Fruit fly (Drosophila melanogaster): Measurements from ENCODE around the gene CG10646.

CG10646 gene

DNA sequence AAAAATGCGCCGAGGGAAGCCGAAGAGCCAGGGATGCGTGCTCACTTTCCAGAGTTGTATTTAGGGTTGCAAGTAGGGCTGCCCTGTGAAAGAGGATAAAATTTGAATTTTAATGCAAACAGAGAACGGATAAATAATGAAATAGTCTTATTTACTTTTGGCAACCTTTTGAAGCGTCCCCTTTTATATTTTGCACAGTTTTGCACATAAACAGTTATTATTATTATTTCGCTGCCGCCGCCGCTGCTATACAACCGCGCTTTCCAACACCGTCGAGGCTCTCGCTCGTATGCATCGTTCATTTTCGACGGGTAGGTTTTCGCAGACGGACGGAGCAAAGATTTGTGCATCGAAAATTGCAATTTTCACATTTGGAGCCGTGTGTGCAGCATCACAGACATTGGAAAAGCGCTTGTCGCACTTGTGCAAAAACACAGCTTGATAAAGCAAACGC is 11.1 kb upstream of the CG10646 start, which contains the start of the genes sti and tral (continued):
- TF ChIP-seq CG30431 (GFP tag; optimal IDR thresholded peaks at IDR 0.05), result peak; percentile 83
- TF ChIP-seq sens-2 (GFP tag; IDR thresholded peaks at IDR 0.05), result peak; percentile 21; the same call in 1 of the 2 replicates
- TF ChIP-seq wek (GFP tag; optimal IDR thresholded peaks at IDR 0.05), result peak; percentile 1
- TF ChIP-seq lilli (GFP tag; optimal IDR thresholded peaks at IDR 0.05), result peak; percentile 97
- peak; percentile 84 for TF ChIP-seq Bdp1 (GFP tag; optimal IDR thresholded peaks at IDR 0.05)
- peak; percentile 77 for TF ChIP-seq Sox100B (GFP tag; optimal IDR thresholded peaks at IDR 0.05)
- TF ChIP-seq trem (tag; optimal IDR thresholded peaks at IDR 0.05), result peak; percentile 97
- peak; percentile 0 for TF ChIP-seq Sry-β (GFP tag; optimal IDR thresholded peaks at IDR 0.05)
- peak; percentile 91 for TF ChIP-seq tup (GFP tag; optimal IDR thresholded peaks at IDR 0.05)
- no peak for TF ChIP-seq CG14860 (GFP tag; IDR thresholded peaks at IDR 0.05; ENCODE audit: partially characterized antibody)
- TF ChIP-seq HHEX (GFP tag; optimal IDR thresholded peaks at IDR 0.05), result peak; percentile 79
- TF ChIP-seq Sry-δ (GFP tag; optimal IDR thresholded peaks at IDR 0.05), result peak; percentile 79
- TF ChIP-seq zfh1 (GFP tag; IDR thresholded peaks at IDR 0.05), result peak; percentile 86
- TF ChIP-seq NC2β (GFP tag; optimal IDR thresholded peaks at IDR 0.05), result peak; percentile 94
- peak; percentile 67; the same call in 2 of the 3 replicates for TF ChIP-seq CG3726 (GFP tag; IDR thresholded peaks at IDR 0.05)
- TF ChIP-seq tio (GFP tag; optimal IDR thresholded peaks at IDR 0.05), result no peak
- peak; percentile 97 for TF ChIP-seq Ets97D (GFP tag; optimal IDR thresholded peaks at IDR 0.05)
- TF ChIP-seq CG7745 (tag; optimal IDR thresholded peaks at IDR 0.05), result no peak
- no peak for TF ChIP-seq sd (tag; optimal IDR thresholded peaks at IDR 0.05)
- peak; percentile 44; the same call in 1 of the 2 replicates for TF ChIP-seq CG13287 (GFP tag; IDR thresholded peaks at IDR 0.05; ENCODE audit: partially characterized antibody)
- TF ChIP-seq CG11398 (GFP tag; optimal IDR thresholded peaks at IDR 0.05), result peak; percentile 77
- TF ChIP-seq CG11695 (GFP tag; IDR thresholded peaks at IDR 0.05), result peak; percentile 68; the same call in 2 of the 3 replicates
- TF ChIP-seq NFAT (GFP tag; IDR thresholded peaks at IDR 0.05), result peak; percentile 88
- peak; percentile 74 for TF ChIP-seq CG4730 (GFP tag; IDR thresholded peaks at IDR 0.05)
- peak; percentile 91 for TF ChIP-seq MBD-R2 (GFP tag; IDR thresholded peaks at IDR 0.05)
- peak; percentile 57; the same call in 1 of the 2 replicates for TF ChIP-seq CG5953 (GFP tag; IDR thresholded peaks at IDR 0.05)
- TF ChIP-seq lbe (GFP tag; optimal IDR thresholded peaks at IDR 0.05), result peak; percentile 80
- peak; percentile 72 for TF ChIP-seq CG2202 (tag; optimal IDR thresholded peaks at IDR 0.05)
- peak; percentile 19 for TF ChIP-seq pros (GFP tag; optimal IDR thresholded peaks at IDR 0.05)
- peak; percentile 90 for TF ChIP-seq CG12744 (GFP tag; optimal IDR thresholded peaks at IDR 0.05)
- peak; percentile 60; the same call in 1 of the 2 replicates for TF ChIP-seq gt (GFP tag; IDR thresholded peaks at IDR 0.05)
- peak; percentile 58 for TF ChIP-seq CG6854 (GFP tag; optimal IDR thresholded peaks at IDR 0.05)
- peak; percentile 80 for TF ChIP-seq CG17385 (GFP tag; optimal IDR thresholded peaks at IDR 0.05)
- peak; percentile 59 for TF ChIP-seq odd (GFP tag; optimal IDR thresholded peaks at IDR 0.05)
- peak; percentile 83 for TF ChIP-seq kni (GFP tag; optimal IDR thresholded peaks at IDR 0.05)
- no peak for TF ChIP-seq CkIIα-i1 (GFP tag; IDR thresholded peaks at IDR 0.05)
- TF ChIP-seq CrebB (tag; optimal IDR thresholded peaks at IDR 0.05), result peak; percentile 75
- TF ChIP-seq CG18262 (tag; optimal IDR thresholded peaks at IDR 0.05), result peak; percentile 79
- peak; percentile 89 for TF ChIP-seq CG4820 (GFP tag; optimal IDR thresholded peaks at IDR 0.05)
- TF ChIP-seq CG3065 (GFP tag; optimal IDR thresholded peaks at IDR 0.05), result peak; percentile 64
- TF ChIP-seq CG31388 (GFP tag; optimal IDR thresholded peaks at IDR 0.05), result peak; percentile 86
- peak; percentile 33 for TF ChIP-seq D (optimal IDR thresholded peaks at IDR 0.05)
- TF ChIP-seq D (GFP tag; optimal IDR thresholded peaks at IDR 0.05), result peak; percentile 64
- TF ChIP-seq zen (tag; optimal IDR thresholded peaks at IDR 0.05), result peak; percentile 82
- TF ChIP-seq mirr (GFP tag; optimal IDR thresholded peaks at IDR 0.05), result peak; percentile 84
- TF ChIP-seq NfI (GFP tag; optimal IDR thresholded peaks at IDR 0.05), result peak; percentile 91
- no peak for TF ChIP-seq dan (GFP tag; IDR thresholded peaks at IDR 0.05)
- peak; percentile 84 for TF ChIP-seq CG1792 (GFP tag; optimal IDR thresholded peaks at IDR 0.05)
- peak; percentile 83 for TF ChIP-seq CG14667 (GFP tag; IDR thresholded peaks at IDR 0.05)
- peak; percentile 69 for TF ChIP-seq Neu2 (GFP tag; optimal IDR thresholded peaks at IDR 0.05; ENCODE audit: borderline replicate concordance)
- TF ChIP-seq CG33557 (GFP tag; optimal IDR thresholded peaks at IDR 0.05), result peak; percentile 78
